Worm (Caenorhabditis elegans) whole organism, young adult: ENCODE measurements around the gene phat-4.

ENCODE experiments used
- ama-1 ChIP-seq, 3 experiments: fragments of 150-350 bp in 1 of 3; sonication (generic microtip) in 2 of 3; optimal IDR thresholded peaks; 2 replicates each; lab custom pipeline; 2014 to 2018; ENCODE audit warnings: missing biosample characterization in 2 of 3, missing genetic modification characterization in 2 of 3, missing genetic modification reagents in 2 of 3
- let-526 ChIP-seq: fragments of 200-800 bp; sonication (Bioruptor generic); IDR thresholded peaks from 2 replicates; pipeline ENCODE4 v1.3.6; 2022; ENCODE audit warnings: missing genetic modification reagents, missing genetic modification characterization, missing compliant biosample characterization
- sea-2 ChIP-seq: fragments of 200-800 bp; sonication (Bioruptor generic); IDR thresholded peaks from 2 replicates; pipeline ENCODE4 v1.3.6; 2022; ENCODE audit warnings: missing genetic modification characterization, missing compliant biosample characterization
- tbp1 ChIP-seq: fragments of 200-800 bp; sonication (Bioruptor generic); optimal IDR thresholded peaks from 2 replicates; lab custom pipeline; 2018; ENCODE audit warnings: mild to moderate bottlenecking, missing genetic modification characterization, missing compliant biosample characterization

DNA sequence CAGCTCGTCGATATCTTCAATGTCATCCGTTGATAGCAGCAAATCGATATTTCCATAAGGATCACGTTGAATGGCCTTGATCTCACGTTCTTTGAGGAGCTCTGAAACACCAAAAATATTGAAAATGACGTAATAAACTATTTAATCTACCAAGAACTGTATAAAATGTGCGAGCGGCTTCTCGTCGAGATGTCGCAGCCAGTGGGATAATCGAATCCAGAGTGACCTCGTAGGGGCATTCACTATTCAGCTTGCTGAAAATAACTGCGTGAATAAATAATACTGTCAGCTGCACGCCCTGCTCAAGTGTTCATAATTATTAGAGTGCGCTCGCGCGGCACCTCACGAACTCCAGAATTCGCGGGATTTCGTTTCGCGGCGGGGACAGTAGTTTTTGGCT, 40.4 kb downstream of the phat-4 start, which contains the start of gene Y45G5AM.7:
- TF ChIP-seq tbp1 (GFP tag; lab: Kevin White, UChicago), result no peak
- no peak for TF ChIP-seq ama-1 (optimal IDR thresholded peaks at IDR 0.05; lab: Kevin White, UChicago)
- TF ChIP-seq ama-1 (GFP tag; optimal IDR thresholded peaks at IDR 0.05; lab: Kevin White, UChicago), result no peak
- TF ChIP-seq let-526 (GFP tag; lab: Robert Waterston, UW), result no peak
- no peak for TF ChIP-seq sea-2 (GFP tag; lab: Robert Waterston, UW)
